Worm (Caenorhabditis elegans) whole organism, L4 larva: Measurements from ENCODE around the gene Y60A3A.24.
A peak's percentile ranks its signal among the peaks of the same experiment; 100 is the strongest.

Experiments used
- D1046.2 ChIP-seq: fragments of 200-800 bp; sonication (Bioruptor generic); IDR thresholded peaks from 2 replicates; pipeline ENCODE4 v1.3.6; 2022; ENCODE audit warnings: missing genetic modification characterization, missing compliant biosample characterization
- F26F4.8 ChIP-seq: fragments of 200-800 bp; sonication (Bioruptor generic); conservative IDR thresholded peaks from 2 replicates; pipeline ENCODE4 v1.3.6; 2022; ENCODE audit warnings: missing genetic modification characterization, missing compliant biosample characterization
- F44E2.7 ChIP-seq: fragments of 200-800 bp; sonication (Bioruptor generic); IDR thresholded peaks from 2 replicates; pipeline ENCODE4 v2.1.2; 2022; ENCODE audit warnings: missing genetic modification characterization, missing compliant biosample characterization
- T20F7.1 ChIP-seq: fragments of 200-800 bp; sonication (Bioruptor generic); optimal IDR thresholded peaks from 2 replicates; lab custom pipeline; 2018; ENCODE audit warnings: mild to moderate bottlenecking, missing genetic modification characterization, missing compliant biosample characterization
- T26A8.4 ChIP-seq: fragments of 200-800 bp; sonication (Bioruptor generic); IDR thresholded peaks from 2 replicates; pipeline ENCODE4 v1.3.6; 2022; ENCODE audit warnings: missing genetic modification characterization, missing compliant biosample characterization
- Y48G9A.11 ChIP-seq: fragments of 200-800 bp; sonication (Bioruptor generic); IDR thresholded peaks from 2 replicates; pipeline ENCODE4 v1.3.6; 2022; ENCODE audit warnings: missing genetic modification reagents, missing genetic modification characterization, missing compliant biosample characterization
- Y5F2A.4 ChIP-seq: fragments of 200-800 bp; sonication (Bioruptor generic); optimal IDR thresholded peaks from 2 replicates; lab custom pipeline; 2018; ENCODE audit warnings: mild to moderate bottlenecking, missing genetic modification characterization, missing compliant biosample characterization
- ZK337.2 ChIP-seq: fragments of 200-800 bp; sonication (Bioruptor generic); IDR thresholded peaks from 2 replicates; pipeline ENCODE4 v1.3.6; 2022; ENCODE audit warnings: missing genetic modification reagents, missing genetic modification characterization, missing compliant biosample characterization
- aha-1 ChIP-seq: fragments of 150-350 bp; peaks from one replicate; lab custom pipeline; 2014; ENCODE audit warnings: missing biosample characterization, missing genetic modification characterization
- ama-1 ChIP-seq: fragments of 150-350 bp; optimal IDR thresholded peaks from 2 replicates; lab custom pipeline; 2014; ENCODE audit warnings: inconsistent platforms, mixed read lengths
- ceh-20 ChIP-seq: fragments of 200-800 bp; sonication (Bioruptor generic); IDR thresholded peaks from 2 replicates; pipeline ENCODE4 v1.3.6; 2022; ENCODE audit warnings: missing genetic modification reagents, missing genetic modification characterization, missing compliant biosample characterization
- ceh-62 ChIP-seq: sonication (generic microtip); optimal IDR thresholded peaks from 2 replicates; lab custom pipeline; 2017; ENCODE audit warnings: missing biosample characterization, missing genetic modification characterization
- ctbp-1 ChIP-seq: fragments of 200-800 bp; sonication (Bioruptor generic); IDR thresholded peaks from 2 replicates; pipeline ENCODE4 v1.3.6; 2022; ENCODE audit warnings: missing genetic modification reagents, missing genetic modification characterization, missing compliant biosample characterization
- dmd-6 ChIP-seq: fragments of 200-800 bp; sonication (Bioruptor generic); IDR thresholded peaks from 2 replicates; pipeline ENCODE4 v1.3.6; 2022; ENCODE audit warnings: missing genetic modification reagents, missing genetic modification characterization, missing compliant biosample characterization
- dmd-8 ChIP-seq: fragments of 200-800 bp; sonication (Bioruptor generic); IDR thresholded peaks from 2 replicates; pipeline ENCODE4 v1.3.6; 2022; ENCODE audit warnings: missing genetic modification characterization, missing compliant biosample characterization
- dpl-1 ChIP-seq: fragments of 150-350 bp; optimal IDR thresholded peaks from 2 replicates; lab custom pipeline; 2014; ENCODE audit warnings: missing biosample characterization, missing genetic modification reagents, missing genetic modification characterization
- dve-1 ChIP-seq: sonication (generic microtip); optimal IDR thresholded peaks from 2 replicates; lab custom pipeline; 2017; ENCODE audit warnings: antibody characterized with exemption, mild to moderate bottlenecking, missing genetic modification characterization, missing compliant biosample characterization; ENCODE audit not compliant: insufficient read depth
- egl-43 ChIP-seq: fragments of 200-800 bp; sonication (Bioruptor generic); IDR thresholded peaks from 2 replicates; pipeline ENCODE4 v1.3.6; 2022; ENCODE audit warnings: missing genetic modification reagents, missing genetic modification characterization, missing compliant biosample characterization
- fkh-10 ChIP-seq: fragments of 150-350 bp; optimal IDR thresholded peaks from 2 replicates; lab custom pipeline; 2014; ENCODE audit warnings: missing biosample characterization, missing genetic modification reagents, missing genetic modification characterization
- gei-8 ChIP-seq: fragments of 200-800 bp; sonication (Bioruptor generic); optimal IDR thresholded peaks from 2 replicates; lab custom pipeline; 2018; ENCODE audit warnings: mild to moderate bottlenecking, missing genetic modification characterization, missing compliant biosample characterization
- hlh-11 ChIP-seq: fragments of 200-800 bp; sonication (Bioruptor generic); optimal IDR thresholded peaks from 2 replicates; lab custom pipeline; 2018; ENCODE audit warnings: mild to moderate bottlenecking, missing genetic modification characterization, missing compliant biosample characterization
- hlh-30 ChIP-seq: sonication (generic microtip); optimal IDR thresholded peaks from 2 replicates; lab custom pipeline; 2017; ENCODE audit warnings: antibody characterized with exemption, mild to moderate bottlenecking, missing genetic modification characterization, missing compliant biosample characterization; ENCODE audit not compliant: insufficient read depth
- hmg-1.1 ChIP-seq: fragments of 200-800 bp; sonication (Bioruptor generic); IDR thresholded peaks from 2 replicates; pipeline ENCODE4 v1.3.6; 2022; ENCODE audit warnings: missing genetic modification reagents, missing genetic modification characterization, missing compliant biosample characterization
- lin-1 ChIP-seq: fragments of 200-800 bp; sonication (Bioruptor generic); IDR thresholded peaks from 2 replicates; pipeline ENCODE4 v1.3.6; 2022; ENCODE audit warnings: missing genetic modification reagents, missing genetic modification characterization, missing compliant biosample characterization
- lin-29 ChIP-seq: fragments of 200-800 bp; sonication (Bioruptor generic); IDR thresholded peaks from 2 replicates; pipeline ENCODE4 v1.3.6; 2022; ENCODE audit warnings: missing genetic modification reagents, missing genetic modification characterization, missing compliant biosample characterization
- lin-38 ChIP-seq: fragments of 200-800 bp; sonication (Bioruptor generic); IDR thresholded peaks from 2 replicates; pipeline ENCODE4 v1.3.6; 2022; ENCODE audit warnings: missing genetic modification reagents, missing genetic modification characterization, missing compliant biosample characterization
- lir-3 ChIP-seq: sonication (generic microtip); optimal IDR thresholded peaks from 2 replicates; lab custom pipeline; 2016; ENCODE audit warnings: mild to moderate bottlenecking, missing genetic modification characterization, missing compliant biosample characterization
- lsy-2 ChIP-seq, 2 experiments: fragments of 150-350 bp in 1 of 2; sonication (generic microtip) in 1 of 2; optimal IDR thresholded peaks; 2 replicates each; lab custom pipeline; 2014 to 2017; ENCODE audit warnings: missing biosample characterization in 2 of 2, missing genetic modification characterization in 2 of 2
- madf-9 ChIP-seq: fragments of 200-800 bp; sonication (Bioruptor generic); conservative IDR thresholded peaks from 2 replicates; pipeline ENCODE4 v1.3.6; 2022; ENCODE audit warnings: missing genetic modification reagents, missing genetic modification characterization, missing compliant biosample characterization
- mdl-1 ChIP-seq, 2 experiments: fragments of 150-350 bp in 1 of 2; sonication (generic microtip) in 1 of 2; optimal IDR thresholded peaks; 2 replicates each; lab custom pipeline; 2014 to 2017; ENCODE audit warnings: missing biosample characterization in 2 of 2, missing genetic modification characterization in 2 of 2
- mep-1 ChIP-seq: fragments of 150-350 bp; sonication (generic microtip); optimal IDR thresholded peaks from 3 replicates; lab custom pipeline; 2014; ENCODE audit warnings: missing biosample characterization, missing genetic modification characterization
- mes-2 ChIP-seq: sonication (generic microtip); optimal IDR thresholded peaks from 2 replicates; lab custom pipeline; 2016; ENCODE audit warnings: missing genotype, mild to moderate bottlenecking, missing genetic modification characterization, missing compliant biosample characterization; ENCODE audit not compliant: poor library complexity, severe bottlenecking
- mxl-2 ChIP-seq: fragments of 200-800 bp; sonication (Bioruptor generic); conservative IDR thresholded peaks from 2 replicates; pipeline ENCODE4 v1.3.6; 2022; ENCODE audit warnings: missing genetic modification reagents, missing genetic modification characterization, missing compliant biosample characterization
- mxl-3 ChIP-seq: fragments of 200-800 bp; sonication (Bioruptor generic); optimal IDR thresholded peaks from 2 replicates; lab custom pipeline; 2018; ENCODE audit warnings: mild to moderate bottlenecking, missing genetic modification characterization, missing compliant biosample characterization
- nhr-11 ChIP-seq: fragments of 150-350 bp; optimal IDR thresholded peaks from 2 replicates; lab custom pipeline; 2014; ENCODE audit warnings: missing biosample characterization, missing genetic modification characterization
- nhr-28 ChIP-seq: fragments of 150-350 bp; optimal IDR thresholded peaks from 2 replicates; lab custom pipeline; 2014; ENCODE audit warnings: missing biosample characterization, missing genetic modification characterization
- nhr-48 ChIP-seq: sonication (generic microtip); optimal IDR thresholded peaks from 2 replicates; lab custom pipeline; 2016; ENCODE audit warnings: mild to moderate bottlenecking, missing genetic modification characterization, missing compliant biosample characterization
- php-3 ChIP-seq: fragments of 200-800 bp; sonication (Bioruptor generic); IDR thresholded peaks from 2 replicates; pipeline ENCODE4 v1.3.6; 2022; ENCODE audit warnings: missing genetic modification reagents, missing genetic modification characterization, missing compliant biosample characterization
- rbr-2 ChIP-seq: sonication (generic microtip); optimal IDR thresholded peaks from 2 replicates; lab custom pipeline; 2016; ENCODE audit warnings: missing genotype, missing genetic modification characterization, missing compliant biosample characterization
- set-16 ChIP-seq: fragments of 200-800 bp; sonication (Bioruptor generic); IDR thresholded peaks from 2 replicates; pipeline ENCODE4 v1.3.6; 2022; ENCODE audit warnings: missing genetic modification reagents, missing genetic modification characterization, missing compliant biosample characterization
- snpc-1.2 ChIP-seq: fragments of 200-800 bp; sonication (Bioruptor generic); IDR thresholded peaks from 2 replicates; pipeline ENCODE4 v1.3.6; 2022; ENCODE audit warnings: missing genetic modification reagents, missing genetic modification characterization, missing compliant biosample characterization
- spr-1 ChIP-seq: sonication (generic microtip); optimal IDR thresholded peaks from 2 replicates; lab custom pipeline; 2016; ENCODE audit warnings: mild to moderate bottlenecking, missing genetic modification characterization, missing compliant biosample characterization
- unc-39 ChIP-seq: sonication (generic microtip); optimal IDR thresholded peaks from 2 replicates; lab custom pipeline; 2017; ENCODE audit warnings: missing biosample characterization, missing genetic modification characterization
- unc-62 ChIP-seq, 3 experiments: fragments of 150-350 bp in 1 of 3; sonication (generic microtip); optimal IDR thresholded peaks in 2 of 3; peaks in 1 of 3; 1 replicate in 1 of 3; 2 replicates in 2 of 3; lab custom pipeline; 2014 to 2017; ENCODE audit warnings: missing biosample characterization in 3 of 3, missing genetic modification characterization in 3 of 3, missing genetic modification reagents in 3 of 3, missing genotype in 1 of 3
- vab-7 ChIP-seq: fragments of 200-800 bp; sonication (Bioruptor generic); IDR thresholded peaks from 2 replicates; pipeline ENCODE4 v1.3.6; 2022; ENCODE audit warnings: missing genetic modification reagents, missing genetic modification characterization, missing compliant biosample characterization
- zfp-2 ChIP-seq: sonication (generic microtip); optimal IDR thresholded peaks from 2 replicates; lab custom pipeline; 2016; ENCODE audit warnings: mild to moderate bottlenecking, missing genetic modification characterization, missing compliant biosample characterization
- zfp-3 ChIP-seq: fragments of 200-800 bp; sonication (Bioruptor generic); conservative IDR thresholded peaks from 2 replicates; pipeline ENCODE4 v1.3.6; 2022; ENCODE audit warnings: missing genetic modification reagents, missing genetic modification characterization, missing compliant biosample characterization
- zip-11 ChIP-seq: fragments of 200-800 bp; sonication (Bioruptor generic); IDR thresholded peaks from 2 replicates; pipeline ENCODE4 v1.3.6; 2022; ENCODE audit warnings: missing genetic modification characterization, missing compliant biosample characterization
- zip-2 ChIP-seq: fragments of 150-350 bp; optimal IDR thresholded peaks from 2 replicates; lab custom pipeline; 2014; ENCODE audit warnings: missing biosample characterization, missing genetic modification characterization
- ztf-7 ChIP-seq: fragments of 150-350 bp; optimal IDR thresholded peaks from 2 replicates; lab custom pipeline; 2014; ENCODE audit warnings: missing biosample characterization, missing genetic modification characterization

Gene Y60A3A.24

ce11 chrV:20005724-20006132 lies 24.0 kb upstream of the Y60A3A.24 start (continued):
- TF ChIP-seq lin-1 (GFP tag; lab: Robert Waterston, UW) = no peak
- TF ChIP-seq aha-1 (tag; lab: Kevin White, UChicago) = peak; percentile 85
- no peak for TF ChIP-seq zip-2 (tag; lab: Kevin White, UChicago)
- peak; percentile 77 for TF ChIP-seq ctbp-1 (GFP tag; lab: Robert Waterston, UW)
- TF ChIP-seq, all 104 proteins: peak for 38

- TF ChIP-seq T26A8.4 (GFP tag; lab: Robert Waterston, UW) (no peak), dmd-8 (no peak), zip-2 (tag; lab: Kevin White, UChicago) (no peak), mdl-1 (tag; optimal IDR thresholded peaks at IDR 0.05; lab: Kevin White, UChicago) (no peak), ceh-62 (no peak), nhr-28 (tag; lab: Kevin White, UChicago) (peak; percentile 19), nhr-11 (tag; lab: Kevin White, UChicago) (no peak), lsy-2 (tag; optimal IDR thresholded peaks at IDR 0.05; lab: Kevin White, UChicago) (peak in 1 of 2 experiments; percentile 29), egl-43 (no peak), Y5F2A.4 (GFP tag; lab: Kevin White, UChicago) (no peak), nhr-48 (tag; lab: Kevin White, UChicago) (no peak), unc-62 (GFP tag; optimal IDR thresholded peaks at IDR 0.05 in 1 of 2; lab: Kevin White, UChicago) (no peak), unc-62 (tag; optimal IDR thresholded peaks at IDR 0.05; lab: Kevin White, UChicago) (no peak), lir-3 (no peak), hlh-11 (tag; lab: Kevin White, UChicago) (no peak), dve-1 (tag; lab: Kevin White, UChicago) (peak; percentile 11), Y48G9A.11 (GFP tag; lab: Robert Waterston, UW) (no peak), lin-29 (GFP tag; lab: Robert Waterston, UW) (no peak), D1046.2 (GFP tag; lab: Robert Waterston, UW) (no peak), fkh-10 (GFP tag; lab: Kevin White, UChicago) (no peak), dmd-6 (GFP tag; lab: Robert Waterston, UW) (0 out of 2 replicates have a peak, but pooled peaks have one; percentile 10), unc-39 (no peak), ztf-7 (no peak), set-16 (GFP tag; lab: Robert Waterston, UW) (no peak), php-3 (GFP tag; lab: Robert Waterston, UW) (no peak), madf-9 (GFP tag; lab: Robert Waterston, UW) (no peak), gei-8 (no peak), ZK337.2 (GFP tag; lab: Robert Waterston, UW) (no peak), snpc-1.2 (GFP tag; lab: Robert Waterston, UW) (no peak), mxl-2 (GFP tag; lab: Robert Waterston, UW) (no peak), vab-7 (GFP tag; lab: Robert Waterston, UW) (no peak), mxl-3 (GFP tag; lab: Kevin White, UChicago) (no peak), zip-11 (no peak), mep-1 (tag; lab: Kevin White, UChicago) (peak; percentile 47), F44E2.7 (GFP tag; lab: Robert Waterston, UW) (no peak), hlh-30 (tag; lab: Kevin White, UChicago) (peak; percentile 77), ceh-20 (GFP tag; lab: Robert Waterston, UW) (no peak), F26F4.8 (GFP tag; lab: Robert Waterston, UW) (no peak), ama-1 (lab: Kevin White, UChicago) (no peak), spr-1 (tag; lab: Kevin White, UChicago) (no peak), mes-2 (tag; lab: Kevin White, UChicago) (no peak), zfp-3 (no peak), rbr-2 (no peak), zfp-2 (tag; lab: Kevin White, UChicago) (no peak), dpl-1 (no peak), lin-38 (GFP tag; lab: Robert Waterston, UW) (no peak), T20F7.1 (GFP tag; lab: Kevin White, UChicago) (no peak), hmg-1.1 (no peak)
Measured at ce11 chrV:20004385-20004784, 22.7 kb upstream of the Y60A3A.24 start, which contains the start of gene unc-51. Gene unc-51, minus strand, starts transcription at chrV:20004485.
